Fruit fly (Drosophila melanogaster) whole organism, prepupa: ENCODE measurements around the gene Kyat.

Experiments
- Blimp-1 ChIP-seq: fragments of 200-800 bp; sonication (Bioruptor generic); optimal IDR thresholded peaks from 3 replicates; lab custom pipeline; 2017; ENCODE audit warnings: missing biosample characterization, missing genetic modification characterization, mild to moderate bottlenecking, moderate library complexity, missing genetic modification reagents
- CG9139 ChIP-seq: fragments of 200-800 bp; sonication (Bioruptor generic); optimal IDR thresholded peaks from 3 replicates; lab custom pipeline; 2017; ENCODE audit warnings: missing biosample characterization, mild to moderate bottlenecking, missing genetic modification characterization
- Gug ChIP-seq: fragments of 200-800 bp; sonication (Bioruptor generic); IDR thresholded peaks from 2 replicates; pipeline ENCODE4 v1.3.6; 2022; ENCODE audit warnings: missing biosample characterization, missing genetic modification characterization
- achi ChIP-seq: fragments of 200-800 bp; sonication (Bioruptor generic); optimal IDR thresholded peaks from 3 replicates; lab custom pipeline; 2016; ENCODE audit warnings: missing biosample characterization, missing genetic modification characterization
- fd59A ChIP-seq: fragments of 200-800 bp; sonication (Bioruptor generic); optimal IDR thresholded peaks from 2 replicates; lab custom pipeline; 2017; ENCODE audit warnings: missing biosample characterization, mild to moderate bottlenecking, missing genetic modification characterization, missing genetic modification reagents
- ss ChIP-seq, 2 experiments: fragments of 200-800 bp; sonication (Bioruptor generic); optimal IDR thresholded peaks; 2 replicates in 1 of 2; 3 replicates in 1 of 2; lab custom pipeline; 2017 to 2018; ENCODE audit warnings: mild to moderate bottlenecking in 2 of 2, missing biosample characterization in 2 of 2, missing genetic modification characterization in 2 of 2, moderate library complexity in 1 of 2

DNA sequence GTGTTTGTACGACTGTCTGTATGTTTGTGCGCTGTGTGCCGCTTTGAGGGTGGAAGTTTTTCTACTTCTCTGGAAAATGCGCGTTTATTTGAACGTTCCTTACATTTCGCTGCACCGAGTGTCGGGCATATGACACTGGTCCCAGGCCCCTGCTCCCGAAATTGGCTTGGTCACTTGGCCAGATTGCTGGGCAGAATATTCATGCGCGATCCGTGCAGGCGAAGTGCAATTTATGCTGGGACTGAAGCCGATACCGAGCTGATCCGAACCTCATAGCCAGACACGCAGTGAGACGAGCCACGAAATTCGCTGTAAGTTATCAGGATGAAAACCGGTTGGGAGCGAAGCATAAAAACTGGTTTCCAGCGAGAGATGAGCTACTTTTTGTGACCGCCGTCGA, 43.4 kb downstream of the Kyat start:
- TF ChIP-seq CG9139, result no peak
- TF ChIP-seq Blimp-1 (GFP tag; lab: Kevin White, UChicago), result no peak
- no peak for TF ChIP-seq achi (GFP tag; lab: Kevin White, UChicago)
- 0 out of 2 replicates have a peak, but pooled peaks have one; percentile 30 for TF ChIP-seq Gug (GFP tag; lab: Robert Waterston, UW)
- TF ChIP-seq ss (GFP tag; optimal IDR thresholded peaks at IDR 0.05; lab: Kevin White, UChicago), result no peak
- TF ChIP-seq fd59A (GFP tag; lab: Kevin White, UChicago), result no peak
